Worm (Caenorhabditis elegans) whole organism, L3 larva: Measurements from ENCODE around the gene pacs-1.

Source experiments
- R02D3.7 ChIP-seq: fragments of 150-350 bp; optimal IDR thresholded peaks from 2 replicates; lab custom pipeline; 2014; ENCODE audit warnings: missing biosample characterization, missing genetic modification characterization
- ZK546.5 ChIP-seq: sonication (generic microtip); optimal IDR thresholded peaks from 2 replicates; lab custom pipeline; 2017; ENCODE audit warnings: missing biosample characterization, missing genetic modification characterization
- aly-2 ChIP-seq: fragments of 150-350 bp; optimal IDR thresholded peaks from 2 replicates; lab custom pipeline; 2014; ENCODE audit warnings: missing biosample characterization, missing genetic modification characterization
- ama-1 ChIP-seq: fragments of 150-350 bp; optimal IDR thresholded peaks from 2 replicates; lab custom pipeline; 2018
- ceh-16 ChIP-seq: sonication (generic microtip); optimal IDR thresholded peaks from 2 replicates; lab custom pipeline; 2017; ENCODE audit warnings: missing biosample characterization, missing genetic modification characterization
- ceh-28 ChIP-seq: fragments of 150-350 bp; optimal IDR thresholded peaks from 2 replicates; lab custom pipeline; 2014; ENCODE audit warnings: missing biosample characterization, missing genetic modification reagents, missing genetic modification characterization
- ceh-82 ChIP-seq: fragments of 150-350 bp; optimal IDR thresholded peaks from 2 replicates; lab custom pipeline; 2014; ENCODE audit warnings: missing biosample characterization, missing genetic modification characterization
- ceh-9 ChIP-seq: sonication (generic microtip); optimal IDR thresholded peaks from 2 replicates; lab custom pipeline; 2018; ENCODE audit warnings: missing biosample characterization, missing genetic modification characterization
- daf-12 ChIP-seq: fragments of 150-350 bp; optimal IDR thresholded peaks from 2 replicates; lab custom pipeline; 2014; ENCODE audit warnings: missing biosample characterization, missing genetic modification reagents, missing genetic modification characterization
- egl-27 ChIP-seq: sonication (generic microtip); optimal IDR thresholded peaks from 4 replicates; lab custom pipeline; 2017; ENCODE audit warnings: missing biosample characterization, missing genetic modification reagents, missing genetic modification characterization
- elt-1 ChIP-seq: fragments of 150-350 bp; optimal IDR thresholded peaks from 2 replicates; lab custom pipeline; 2014; ENCODE audit warnings: missing biosample characterization, missing genetic modification characterization
- elt-2 ChIP-seq: sonication (generic microtip); optimal IDR thresholded peaks from 2 replicates; lab custom pipeline; 2016; ENCODE audit warnings: missing genetic modification reagents, mild to moderate bottlenecking, missing genetic modification characterization, missing compliant biosample characterization
- elt-3 ChIP-seq, 3 experiments: fragments of 150-350 bp in 1 of 3; sonication (generic microtip) in 2 of 3; optimal IDR thresholded peaks; 2 replicates in 2 of 3; 4 replicates in 1 of 3; lab custom pipeline; 2014 to 2017; ENCODE audit warnings: missing biosample characterization in 3 of 3, missing genetic modification characterization in 3 of 3
- eor-1 ChIP-seq, 2 experiments: fragments of 150-350 bp; optimal IDR thresholded peaks; 2 replicates each; lab custom pipeline; 2014 to 2018; ENCODE audit warnings: missing biosample characterization in 2 of 2, missing genetic modification characterization in 2 of 2
- fkh-10 ChIP-seq: sonication (generic microtip); optimal IDR thresholded peaks from 2 replicates; lab custom pipeline; 2017; ENCODE audit warnings: missing biosample characterization, missing genetic modification reagents, missing genetic modification characterization
- fkh-2 ChIP-seq: fragments of 150-350 bp; optimal IDR thresholded peaks from 2 replicates; lab custom pipeline; 2014; ENCODE audit warnings: missing biosample characterization, missing genetic modification reagents, missing genetic modification characterization
- fos-1 ChIP-seq: fragments of 150-350 bp; optimal IDR thresholded peaks from 2 replicates; lab custom pipeline; 2014; ENCODE audit warnings: missing biosample characterization, missing genetic modification characterization
- hmg-11 ChIP-seq: sonication (generic microtip); optimal IDR thresholded peaks from 2 replicates; lab custom pipeline; 2016; ENCODE audit warnings: missing genetic modification characterization, missing compliant biosample characterization
- jun-1 ChIP-seq: fragments of 150-350 bp; optimal IDR thresholded peaks from 2 replicates; lab custom pipeline; 2014; ENCODE audit warnings: missing biosample characterization, missing genetic modification reagents, missing genetic modification characterization
- lin-15B ChIP-seq: fragments of 150-350 bp; optimal IDR thresholded peaks from 2 replicates; lab custom pipeline; 2014; ENCODE audit warnings: missing biosample characterization, missing genetic modification characterization
- lin-39 ChIP-seq: fragments of 150-350 bp; optimal IDR thresholded peaks from 2 replicates; lab custom pipeline; 2018; ENCODE audit warnings: missing biosample characterization, missing genetic modification reagents, missing genetic modification characterization
- lsy-12 ChIP-seq: sonication (generic microtip); optimal IDR thresholded peaks from 2 replicates; lab custom pipeline; 2016; ENCODE audit warnings: mild to moderate bottlenecking, missing genetic modification characterization, missing compliant biosample characterization
- mdl-1 ChIP-seq: fragments of 150-350 bp; optimal IDR thresholded peaks from 2 replicates; lab custom pipeline; 2014; ENCODE audit warnings: missing biosample characterization, missing genetic modification characterization
- mml-1 ChIP-seq: fragments of 150-350 bp; sonication (generic microtip); optimal IDR thresholded peaks from 3 replicates; lab custom pipeline; 2014; ENCODE audit warnings: missing biosample characterization, missing genetic modification characterization
- nfya-1 ChIP-seq: sonication (generic microtip); optimal IDR thresholded peaks from 2 replicates; lab custom pipeline; 2017; ENCODE audit warnings: missing genetic modification characterization, mild to moderate bottlenecking, missing compliant biosample characterization, antibody characterized with exemption, moderate library complexity; ENCODE audit not compliant: insufficient read depth
- nhr-11 ChIP-seq: fragments of 150-350 bp; optimal IDR thresholded peaks from 2 replicates; lab custom pipeline; 2014; ENCODE audit warnings: missing biosample characterization, missing genetic modification characterization
- nhr-12 ChIP-seq: fragments of 150-350 bp; optimal IDR thresholded peaks from 2 replicates; lab custom pipeline; 2014; ENCODE audit warnings: missing biosample characterization, missing genetic modification characterization
- nhr-23 ChIP-seq: fragments of 150-350 bp; optimal IDR thresholded peaks from 2 replicates; lab custom pipeline; 2014; ENCODE audit warnings: missing biosample characterization, missing genetic modification reagents, missing genetic modification characterization
- nhr-237 ChIP-seq: fragments of 150-350 bp; optimal IDR thresholded peaks from 2 replicates; lab custom pipeline; 2014; ENCODE audit warnings: missing biosample characterization, missing genetic modification characterization
- nhr-25 ChIP-seq: sonication (generic microtip); optimal IDR thresholded peaks from 2 replicates; lab custom pipeline; 2017; ENCODE audit warnings: missing biosample characterization, missing genetic modification characterization
- nhr-28 ChIP-seq: fragments of 150-350 bp; optimal IDR thresholded peaks from 2 replicates; lab custom pipeline; 2014; ENCODE audit warnings: missing biosample characterization, missing genetic modification characterization
- nhr-43 ChIP-seq: sonication (generic microtip); optimal IDR thresholded peaks from 2 replicates; lab custom pipeline; 2016; ENCODE audit warnings: mild to moderate bottlenecking, missing genetic modification characterization, missing compliant biosample characterization; ENCODE audit not compliant: poor library complexity, severe bottlenecking
- nhr-67 ChIP-seq: fragments of 150-350 bp; optimal IDR thresholded peaks from 2 replicates; lab custom pipeline; 2014; ENCODE audit warnings: missing biosample characterization, missing genetic modification characterization
- nhr-76 ChIP-seq: fragments of 150-350 bp; sonication (generic microtip); optimal IDR thresholded peaks from 5 replicates; lab custom pipeline; 2014; ENCODE audit warnings: missing biosample characterization, missing genetic modification characterization
- nhr-77 ChIP-seq: fragments of 150-350 bp; optimal IDR thresholded peaks from 2 replicates; lab custom pipeline; 2014; ENCODE audit warnings: missing biosample characterization, missing genetic modification characterization
- pha-4 ChIP-seq: fragments of 150-350 bp; optimal IDR thresholded peaks from 2 replicates; lab custom pipeline; 2014; ENCODE audit warnings: missing biosample characterization, missing genetic modification reagents, missing genetic modification characterization
- pqm-1 ChIP-seq: fragments of 150-350 bp; optimal IDR thresholded peaks from 2 replicates; lab custom pipeline; 2017; ENCODE audit warnings: missing biosample characterization, missing genetic modification characterization, inconsistent platforms
- sea-2 ChIP-seq: fragments of 150-350 bp; sonication (generic microtip); optimal IDR thresholded peaks from 4 replicates; lab custom pipeline; 2014; ENCODE audit warnings: missing biosample characterization, missing genetic modification reagents, missing genetic modification characterization
- skn-1 ChIP-seq: fragments of 150-350 bp; optimal IDR thresholded peaks from 2 replicates; lab custom pipeline; 2014; ENCODE audit warnings: missing biosample characterization, missing genetic modification characterization
- snpc-4 ChIP-seq: fragments of 150-350 bp; optimal IDR thresholded peaks from 2 replicates; lab custom pipeline; 2014; ENCODE audit warnings: missing biosample characterization, missing genetic modification characterization
- tbx-2 ChIP-seq: sonication (generic microtip); optimal IDR thresholded peaks from 2 replicates; lab custom pipeline; 2016; ENCODE audit warnings: mild to moderate bottlenecking, missing genetic modification characterization, missing compliant biosample characterization
- unc-39 ChIP-seq: sonication (generic microtip); optimal IDR thresholded peaks from 4 replicates; lab custom pipeline; 2017; ENCODE audit warnings: missing biosample characterization, missing genetic modification characterization
- unc-62 ChIP-seq: fragments of 150-350 bp; sonication (generic microtip); optimal IDR thresholded peaks from 4 replicates; lab custom pipeline; 2014; ENCODE audit warnings: missing biosample characterization, missing genetic modification reagents, missing genetic modification characterization
- zag-1 ChIP-seq: fragments of 150-350 bp; optimal IDR thresholded peaks from 2 replicates; lab custom pipeline; 2014; ENCODE audit warnings: missing biosample characterization, missing genetic modification characterization
- ztf-11 ChIP-seq: fragments of 150-350 bp; optimal IDR thresholded peaks from 2 replicates; lab custom pipeline; 2014; ENCODE audit warnings: missing biosample characterization, missing genetic modification characterization
- ztf-4 ChIP-seq: fragments of 150-350 bp; optimal IDR thresholded peaks from 2 replicates; lab custom pipeline; 2014; ENCODE audit warnings: missing biosample characterization, missing genetic modification characterization

pacs-1 gene

DNA sequence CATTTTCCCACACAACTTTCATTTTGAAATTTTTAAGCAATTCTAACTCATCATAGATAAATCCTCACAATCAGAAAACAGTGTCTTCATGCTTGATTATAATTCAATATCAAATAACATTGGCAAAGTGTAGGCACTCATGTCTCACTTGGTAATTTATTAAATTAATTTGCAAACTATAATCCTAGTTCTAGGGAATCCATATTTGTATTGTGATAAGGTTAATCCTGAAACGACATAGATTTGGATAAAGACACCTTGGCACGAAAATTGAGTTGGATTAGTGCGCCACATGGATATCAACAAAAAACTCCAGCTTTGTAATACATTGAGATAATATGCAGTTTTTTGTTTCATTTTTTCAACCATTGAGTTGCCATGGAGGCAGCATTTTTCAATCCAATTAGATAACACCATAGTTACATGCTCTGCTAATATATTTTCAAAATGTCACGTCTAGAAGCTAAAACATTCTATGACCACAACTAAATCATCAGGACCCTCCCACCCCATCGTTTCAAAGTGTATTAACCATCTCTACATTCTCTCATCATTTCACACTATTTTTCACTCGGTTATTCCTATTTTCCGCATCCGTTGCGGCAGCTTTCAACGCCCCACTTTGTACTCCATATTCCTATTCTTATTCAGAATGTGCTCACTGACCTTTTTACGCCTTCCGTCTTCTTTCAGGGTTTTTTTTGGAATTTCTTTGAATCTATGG, 33.2 kb downstream of the pacs-1 start:
- TF ChIP-seq ceh-16 (no peak), nhr-67 (tag; lab: Kevin White, UChicago) (no peak), nhr-237 (tag; lab: Kevin White, UChicago) (no peak), elt-1 (tag; lab: Kevin White, UChicago) (no peak), ceh-82 (tag; lab: Kevin White, UChicago) (no peak), ama-1 (no peak), hmg-11 (tag; lab: Kevin White, UChicago) (no peak), ceh-28 (tag; lab: Kevin White, UChicago) (no peak), lsy-12 (tag; lab: Kevin White, UChicago) (no peak), fkh-2 (tag; lab: Kevin White, UChicago) (no peak)

ce11 chrV:9181669-9182250, 35.3 kb downstream of the pacs-1 start, which contains the start of gene ptr-1:
TSS of gene ptr-1 (minus strand) at chrV:9181719.
- TF ChIP-seq nfya-1: no peak
- no peak for TF ChIP-seq nhr-25
- TF ChIP-seq fkh-2 (tag; lab: Kevin White, UChicago): no peak
- TF ChIP-seq ZK546.5 (tag; lab: Kevin White, UChicago): no peak
- no peak for TF ChIP-seq unc-62 (GFP tag; lab: Kevin White, UChicago)
- no peak for TF ChIP-seq nhr-43 (tag; lab: Kevin White, UChicago)
- TF ChIP-seq egl-27 (tag; lab: Kevin White, UChicago): no peak

ce11 chrV:9175218-9175837, 41.7 kb downstream of the pacs-1 start, which contains the start of gene spas-1:
TSS of gene spas-1 (plus strand) at chrV:9175789.
- no peak for TF ChIP-seq mml-1 (tag; lab: Kevin White, UChicago)
- no peak for TF ChIP-seq unc-39 (tag; lab: Kevin White, UChicago)
- TF ChIP-seq nhr-67 (tag; lab: Kevin White, UChicago): no peak
- peak; percentile 82 for TF ChIP-seq ceh-28 (tag; lab: Kevin White, UChicago)
- TF ChIP-seq elt-3 (tag; optimal IDR thresholded peaks at IDR 0.05; lab: Kevin White, UChicago): no peak
- peak; percentile 85 for TF ChIP-seq nfya-1
- no peak for TF ChIP-seq ztf-4 (tag; lab: Kevin White, UChicago)
- TF ChIP-seq ama-1: peak; percentile 41
- no peak for TF ChIP-seq mdl-1 (tag; lab: Kevin White, UChicago)
- TF ChIP-seq nhr-28 (tag; lab: Kevin White, UChicago): no peak
- no peak for TF ChIP-seq nhr-76
- no peak for TF ChIP-seq ceh-16
- TF ChIP-seq sea-2 (GFP tag; lab: Kevin White, UChicago): no peak
- peak; percentile 71 for TF ChIP-seq hmg-11 (tag; lab: Kevin White, UChicago)
- TF ChIP-seq nhr-23 (tag; lab: Kevin White, UChicago): peak; percentile 89
- TF ChIP-seq unc-62 (GFP tag; lab: Kevin White, UChicago): peak; percentile 60
- no peak for TF ChIP-seq nhr-12 (tag; lab: Kevin White, UChicago)
- TF ChIP-seq fos-1 (tag; lab: Kevin White, UChicago): no peak
- TF ChIP-seq lin-39: peak; percentile 7
- TF ChIP-seq R02D3.7: peak; percentile 75
- TF ChIP-seq skn-1 (tag; lab: Kevin White, UChicago): no peak
- no peak for TF ChIP-seq zag-1
- peak; percentile 25 for TF ChIP-seq egl-27 (tag; lab: Kevin White, UChicago)
- TF ChIP-seq nhr-77: no peak
- TF ChIP-seq tbx-2 (tag; lab: Kevin White, UChicago): peak; percentile 76
- no peak for TF ChIP-seq ceh-9 (tag; lab: Kevin White, UChicago)
- TF ChIP-seq jun-1 (tag; lab: Kevin White, UChicago): peak; percentile 71
- peak; percentile 88 for TF ChIP-seq lin-15B (tag; lab: Kevin White, UChicago)
- TF ChIP-seq fkh-2 (tag; lab: Kevin White, UChicago): no peak
- no peak for TF ChIP-seq aly-2
- TF ChIP-seq elt-1 (tag; lab: Kevin White, UChicago): peak; percentile 37
- TF ChIP-seq ZK546.5 (tag; lab: Kevin White, UChicago): no peak
- TF ChIP-seq fkh-10 (GFP tag; lab: Kevin White, UChicago): no peak
- peak; percentile 73 for TF ChIP-seq pqm-1
- peak; percentile 19 for TF ChIP-seq ceh-82 (tag; lab: Kevin White, UChicago)
- TF ChIP-seq snpc-4 (tag; lab: Kevin White, UChicago): peak; percentile 88
- no peak for TF ChIP-seq nhr-11
- TF ChIP-seq elt-2 (tag; lab: Kevin White, UChicago): peak; percentile 71
- peak; percentile 95 for TF ChIP-seq pha-4
- no peak for TF ChIP-seq eor-1 (tag; optimal IDR thresholded peaks at IDR 0.05; lab: Kevin White, UChicago)
- TF ChIP-seq daf-12: no peak
- TF ChIP-seq nhr-237 (tag; lab: Kevin White, UChicago): no peak
- TF ChIP-seq ztf-11 (tag; lab: Kevin White, UChicago): no peak
